Worm (Caenorhabditis elegans): ENCODE measurements around the gene gst-7.

DNA sequence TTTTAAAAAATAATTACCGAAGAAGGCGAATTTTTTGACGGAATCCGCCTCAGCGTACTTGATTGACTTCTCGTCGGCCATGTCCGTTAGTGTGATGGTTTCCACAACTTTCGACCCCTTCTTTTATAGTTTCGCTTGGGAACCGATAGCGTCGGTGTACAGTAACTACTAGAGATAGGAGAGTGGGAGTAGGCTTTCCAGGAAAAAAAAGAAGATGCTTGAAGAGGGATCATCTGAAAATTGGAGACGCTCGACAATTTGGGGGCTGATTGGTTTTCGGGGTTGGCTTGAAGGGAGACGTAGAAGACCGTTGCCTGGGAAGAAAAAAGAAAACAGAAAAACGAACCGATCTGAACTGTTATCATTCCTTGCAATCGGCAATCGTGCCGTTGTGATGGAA is 11.2 kb upstream of the gst-7 start, which contains the start of gene col-20:
- no peak for TF ChIP-seq dao-5 (tag; optimal IDR thresholded peaks at IDR 0.05)
- no peak for TF ChIP-seq W03F9.2 (tag; optimal IDR thresholded peaks at IDR 0.05)
